Worm (Caenorhabditis elegans) whole organism, young adult: ENCODE measurements around the gene ZK757.1.

Experiments used
- Y53G8AR.9 ChIP-seq: fragments of 200-800 bp; sonication (Bioruptor generic); conservative IDR thresholded peaks from 2 replicates; pipeline ENCODE4 v1.3.6; 2022; ENCODE audit warnings: missing genetic modification reagents, missing genetic modification characterization, missing compliant biosample characterization
- ZK185.1 ChIP-seq: sonication (generic microtip); optimal IDR thresholded peaks from 2 replicates; lab custom pipeline; 2016; ENCODE audit warnings: mild to moderate bottlenecking, missing genetic modification characterization, missing compliant biosample characterization; ENCODE audit not compliant: poor library complexity, severe bottlenecking
- egl-18 ChIP-seq: fragments of 200-800 bp; sonication (Bioruptor generic); IDR thresholded peaks from 2 replicates; pipeline ENCODE4 v1.3.6; 2022; ENCODE audit warnings: missing genetic modification reagents, missing genetic modification characterization, missing compliant biosample characterization
- ets-4 ChIP-seq: fragments of 200-800 bp; sonication (Bioruptor generic); optimal IDR thresholded peaks from 2 replicates; lab custom pipeline; 2018; ENCODE audit warnings: mild to moderate bottlenecking, missing genetic modification characterization, missing compliant biosample characterization
- hsf-1 ChIP-seq: fragments of 200-800 bp; sonication (Bioruptor generic); IDR thresholded peaks from 2 replicates; pipeline ENCODE4 v1.3.6; 2022; ENCODE audit warnings: missing genetic modification reagents, missing genetic modification characterization, missing compliant biosample characterization
- madf-3 ChIP-seq: fragments of 200-800 bp; sonication (Bioruptor generic); IDR thresholded peaks from 2 replicates; pipeline ENCODE4 v1.3.6; 2022; ENCODE audit warnings: missing genetic modification reagents, missing genetic modification characterization, missing compliant biosample characterization
- nfyb-1 ChIP-seq: fragments of 200-800 bp; sonication (Bioruptor generic); IDR thresholded peaks from 2 replicates; pipeline ENCODE4 v1.3.6; 2022; ENCODE audit warnings: missing genetic modification reagents, missing genetic modification characterization, missing compliant biosample characterization
- rpc-1 ChIP-seq, 2 experiments: fragments of 150-350 bp in 1 of 2; sonication (generic microtip) in 1 of 2; optimal IDR thresholded peaks; 2 replicates each; lab custom pipeline; 2014 to 2018; ENCODE audit warnings: missing biosample characterization in 1 of 2, missing genetic modification characterization in 1 of 2, missing genetic modification reagents in 1 of 2, missing genotype in 1 of 2
- sdz-38 ChIP-seq: sonication (generic microtip); optimal IDR thresholded peaks from 2 replicates; lab custom pipeline; 2016; ENCODE audit warnings: missing genotype, missing genetic modification characterization, missing compliant biosample characterization
- snpc-1.3 ChIP-seq: sonication (generic microtip); optimal IDR thresholded peaks from 2 replicates; lab custom pipeline; 2017; ENCODE audit warnings: missing genetic modification characterization, mild to moderate bottlenecking, missing compliant biosample characterization, antibody characterized with exemption, moderate library complexity, missing genotype, missing genetic modification reagents; ENCODE audit not compliant: insufficient read depth
- snpc-4 ChIP-seq, 5 experiments: fragments of 150-350 bp in 1 of 5; sonication (generic microtip) in 4 of 5; optimal IDR thresholded peaks; 2 replicates each; lab custom pipeline; 2014 to 2018; ENCODE audit warnings: missing genetic modification characterization in 5 of 5, missing biosample characterization in 3 of 5, antibody characterized with exemption in 2 of 5, mild to moderate bottlenecking in 2 of 5, missing compliant biosample characterization in 2 of 5, missing genotype in 2 of 5, moderate library complexity in 2 of 5, missing genetic modification reagents in 1 of 5
- unc-62 ChIP-seq: fragments of 150-350 bp; optimal IDR thresholded peaks from 2 replicates; lab custom pipeline; 2014; ENCODE audit warnings: missing biosample characterization, missing genetic modification reagents, missing genetic modification characterization
- xnd-1 ChIP-seq: sonication (generic microtip); optimal IDR thresholded peaks from 2 replicates; lab custom pipeline; 2016; ENCODE audit warnings: missing genotype, missing genetic modification reagents, missing genetic modification characterization, missing compliant biosample characterization
- ztf-25 ChIP-seq: fragments of 200-800 bp; sonication (Bioruptor generic); IDR thresholded peaks from 2 replicates; pipeline ENCODE4 v1.3.6; 2022; ENCODE audit warnings: missing genetic modification reagents, missing genetic modification characterization, missing compliant biosample characterization

ce11 chrIII:9830502-9830901 lies 40.4 kb downstream of the ZK757.1 start, which contains the start of gene ZK632.12:
- TF ChIP-seq rpc-1 (optimal IDR thresholded peaks at IDR 0.05; lab: Kevin White, UChicago) (no peak), rpc-1 (tag; optimal IDR thresholded peaks at IDR 0.05; lab: Kevin White, UChicago) (no peak), ztf-25 (GFP tag; lab: Robert Waterston, UW) (no peak), unc-62 (no peak), madf-3 (GFP tag; lab: Robert Waterston, UW) (no peak), snpc-4 (GFP tag; optimal IDR thresholded peaks at IDR 0.05; lab: Kevin White, UChicago) (no peak), snpc-4 (tag; optimal IDR thresholded peaks at IDR 0.05; lab: Kevin White, UChicago) (no peak), nfyb-1 (no peak), sdz-38 (tag; lab: Kevin White, UChicago) (no peak), egl-18 (GFP tag; lab: Robert Waterston, UW) (no peak), ets-4 (no peak), xnd-1 (tag; lab: Kevin White, UChicago) (no peak), ZK185.1 (tag; lab: Kevin White, UChicago) (no peak), Y53G8AR.9 (GFP tag; lab: Robert Waterston, UW) (no peak), snpc-1.3 (tag; lab: Kevin White, UChicago) (no peak), hsf-1 (GFP tag; lab: Robert Waterston, UW) (no peak)
